Worm (Caenorhabditis elegans) whole organism, mixed stage, embryonic: ENCODE measurements around the gene picd-1.

Experiments used
- ces-1 ChIP-seq: fragments of 150-350 bp; optimal IDR thresholded peaks from 2 replicates; lab custom pipeline; 2014; ENCODE audit warnings: missing biosample characterization, missing genetic modification reagents, missing genetic modification characterization
- elt-3 ChIP-seq: fragments of 150-350 bp; optimal IDR thresholded peaks from 2 replicates; lab custom pipeline; 2014; ENCODE audit warnings: missing biosample characterization, missing genetic modification characterization
- hlh-1 ChIP-seq: fragments of 150-350 bp; optimal IDR thresholded peaks from 2 replicates; lab custom pipeline; 2014; ENCODE audit warnings: missing biosample characterization, missing genetic modification reagents, missing genetic modification characterization
- lin-13 ChIP-seq: fragments of 150-350 bp; optimal IDR thresholded peaks from 2 replicates; lab custom pipeline; 2014; ENCODE audit warnings: missing biosample characterization, missing genetic modification characterization
- mep-1 ChIP-seq: fragments of 150-350 bp; optimal IDR thresholded peaks from 2 replicates; lab custom pipeline; 2017; ENCODE audit warnings: missing biosample characterization, missing genetic modification reagents, missing genetic modification characterization, inconsistent platforms
- nhr-12 ChIP-seq: fragments of 150-350 bp; optimal IDR thresholded peaks from 2 replicates; lab custom pipeline; 2014; ENCODE audit warnings: missing biosample characterization, missing genetic modification characterization
- nhr-2 ChIP-seq: fragments of 150-350 bp; optimal IDR thresholded peaks from 2 replicates; lab custom pipeline; 2014; ENCODE audit warnings: missing biosample characterization, missing genetic modification characterization
- nhr-76 ChIP-seq: sonication (generic microtip); optimal IDR thresholded peaks from 2 replicates; lab custom pipeline; 2017; ENCODE audit warnings: missing biosample characterization, missing genetic modification characterization
- pha-4 ChIP-seq: fragments of 150-350 bp; optimal IDR thresholded peaks from 2 replicates; lab custom pipeline; 2018; ENCODE audit warnings: missing biosample characterization, missing genetic modification reagents, missing genetic modification characterization
- snpc-4 ChIP-seq: fragments of 150-350 bp; optimal IDR thresholded peaks from 2 replicates; lab custom pipeline; 2014; ENCODE audit warnings: missing biosample characterization, missing genetic modification characterization
- unc-62 ChIP-seq: fragments of 150-350 bp; optimal IDR thresholded peaks from 2 replicates; lab custom pipeline; 2014; ENCODE audit warnings: missing biosample characterization, missing genetic modification reagents, missing genetic modification characterization
- ztf-11 ChIP-seq: fragments of 150-350 bp; optimal IDR thresholded peaks from 2 replicates; lab custom pipeline; 2014; ENCODE audit warnings: missing biosample characterization, missing genetic modification characterization

- TF ChIP-seq pha-4 (tag; lab: Kevin White, UChicago) = no peak
- TF ChIP-seq nhr-12 = no peak
- TF ChIP-seq mep-1 = no peak
- TF ChIP-seq ces-1 = no peak
- TF ChIP-seq ztf-11 (tag; lab: Kevin White, UChicago) = no peak
- TF ChIP-seq elt-3 (tag; lab: Kevin White, UChicago) = no peak
- no peak for TF ChIP-seq lin-13 (tag; lab: Kevin White, UChicago)
- TF ChIP-seq nhr-76 (tag; lab: Kevin White, UChicago) = no peak
- no peak for TF ChIP-seq nhr-2 (tag; lab: Kevin White, UChicago)
- TF ChIP-seq hlh-1 = no peak
- no peak for TF ChIP-seq snpc-4 (tag; lab: Kevin White, UChicago)
- no peak for TF ChIP-seq unc-62 (GFP tag; lab: Kevin White, UChicago)
These were observed 25.6 kb downstream of the picd-1 start for ce11 chrV:130186-130585.
